Worm (Caenorhabditis elegans): ENCODE data around the gene srj-1.

The srj-1 gene

DNA sequence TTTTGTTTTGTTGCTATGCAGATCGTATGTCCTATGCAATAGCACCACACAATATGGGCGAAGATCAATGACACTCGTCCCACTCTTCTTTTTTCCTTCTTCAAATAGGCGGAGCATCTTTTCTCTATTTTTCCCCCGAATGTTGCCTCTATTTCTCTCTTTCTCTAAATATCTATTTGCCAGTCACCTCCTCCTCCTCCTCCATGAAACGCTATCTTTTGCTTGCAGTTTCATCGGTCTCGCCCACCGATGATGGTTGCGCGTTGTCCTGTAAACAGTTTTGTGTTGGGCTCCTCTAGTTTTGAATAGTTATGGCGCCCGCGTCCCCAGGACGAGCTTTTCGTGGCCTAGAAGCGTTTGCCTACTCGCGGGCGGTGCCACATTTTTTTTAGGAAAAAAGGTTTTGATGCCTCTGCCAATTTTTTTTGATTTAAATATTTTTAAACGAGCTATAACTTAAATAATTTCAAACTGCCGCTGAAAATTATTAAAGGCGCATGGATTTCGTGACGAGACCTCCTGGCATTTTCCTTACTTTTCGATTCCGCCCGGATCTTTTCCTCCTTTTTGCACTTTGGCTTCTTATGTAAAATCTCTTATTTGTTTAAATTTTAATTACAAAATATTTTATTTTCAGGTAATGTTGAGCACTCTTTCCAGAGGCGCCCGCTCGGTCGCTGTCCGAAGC, 12.5 kb downstream of the srj-1 start, which contains the start of gene gdh-1:
gdh-1 (plus strand) TSS at position 638 of the 688 bp plus-strand sequence.
- TF ChIP-seq hmbx-1 (tag; optimal IDR thresholded peaks at IDR 0.05) = no peak
- no peak for TF ChIP-seq aly-1 (tag; optimal IDR thresholded peaks at IDR 0.05)
- TF ChIP-seq ceh-36 (tag; optimal IDR thresholded peaks at IDR 0.05) = no peak
- no peak for TF ChIP-seq tbx-37 (GFP tag; conservative IDR thresholded peaks at IDR 0.05)
- TF ChIP-seq hnd-1 (tag; optimal IDR thresholded peaks at IDR 0.05) = no peak
- TF ChIP-seq flt-1 (GFP tag; IDR thresholded peaks at IDR 0.05) = no peak
- TF ChIP-seq hmg-4 (GFP tag; optimal IDR thresholded peaks at IDR 0.05) = no peak
- no peak for TF ChIP-seq ets-7 (tag; optimal IDR thresholded peaks at IDR 0.05)
- TF ChIP-seq scrt-1 (GFP tag; IDR thresholded peaks at IDR 0.05) = no peak
- TF ChIP-seq ceh-13 (GFP tag; optimal IDR thresholded peaks at IDR 0.05) = no peak
- TF ChIP-seq tbx-11 (GFP tag; IDR thresholded peaks at IDR 0.05) = no peak
- no peak for TF ChIP-seq sea-1 (GFP tag; conservative IDR thresholded peaks at IDR 0.05)
- TF ChIP-seq ama-1 (optimal IDR thresholded peaks at IDR 0.05) = no peak

DNA sequence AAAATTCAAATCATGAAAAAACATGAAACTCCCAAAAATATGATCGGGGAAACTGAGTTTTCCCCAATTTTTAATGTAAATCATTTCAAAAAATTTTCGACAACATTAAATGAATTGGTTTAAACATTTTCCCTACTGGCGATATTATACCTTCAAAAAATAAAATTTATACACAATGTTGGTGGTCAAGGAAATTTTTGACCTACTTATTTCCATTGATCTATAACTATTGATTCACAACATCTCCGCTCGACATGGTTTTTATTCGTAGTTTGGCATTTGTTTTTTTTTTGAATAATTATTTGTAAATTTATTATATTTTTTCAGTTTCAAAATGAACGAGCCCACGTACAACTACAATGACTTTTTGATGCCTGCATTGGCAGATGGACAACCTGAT, 15.0 kb downstream of the srj-1 start, which contains the start of gene tbx-36:
tbx-36 (plus strand) TSS at position 301 of the 400 bp plus-strand sequence.
- TF ChIP-seq B0310.2 (tag; optimal IDR thresholded peaks at IDR 0.05) (no peak), aly-1 (tag; optimal IDR thresholded peaks at IDR 0.05) (no peak), ets-7 (tag; optimal IDR thresholded peaks at IDR 0.05) (no peak), ceh-36 (tag; optimal IDR thresholded peaks at IDR 0.05) (no peak), hnd-1 (tag; optimal IDR thresholded peaks at IDR 0.05) (no peak), sea-1 (GFP tag; conservative IDR thresholded peaks at IDR 0.05) (no peak), tbx-11 (GFP tag; IDR thresholded peaks at IDR 0.05) (no peak), hmbx-1 (tag; optimal IDR thresholded peaks at IDR 0.05) (no peak), F13C5.2 (tag; optimal IDR thresholded peaks at IDR 0.05) (no peak), tbx-37 (GFP tag; conservative IDR thresholded peaks at IDR 0.05) (no peak), scrt-1 (GFP tag; IDR thresholded peaks at IDR 0.05) (no peak), tra-4 (tag; optimal IDR thresholded peaks at IDR 0.05) (no peak), ama-1 (optimal IDR thresholded peaks at IDR 0.05) (no peak), hmg-4 (GFP tag; optimal IDR thresholded peaks at IDR 0.05) (no peak), pes-1 (GFP tag; IDR thresholded peaks at IDR 0.05) (no peak), ceh-13 (GFP tag; optimal IDR thresholded peaks at IDR 0.05) (no peak), flt-1 (GFP tag; IDR thresholded peaks at IDR 0.05) (no peak)

DNA sequence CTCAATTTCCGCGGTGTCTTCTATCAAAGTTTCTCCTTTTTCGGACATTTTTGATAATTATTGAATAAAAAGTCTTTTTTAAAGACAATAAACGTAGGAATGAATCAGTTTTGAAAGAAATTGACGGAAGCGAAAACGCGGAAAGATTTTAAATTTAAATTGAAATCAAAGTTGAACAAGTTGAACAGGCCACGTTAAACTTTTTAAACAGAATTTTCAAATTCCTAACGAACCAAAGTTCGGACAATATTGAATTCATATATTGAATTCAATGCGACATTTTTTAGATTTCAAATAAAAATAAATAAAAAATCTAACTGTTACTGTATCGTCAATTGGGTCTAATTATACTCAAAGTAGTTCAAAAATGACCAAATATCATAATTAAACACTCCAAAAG, 15.5 kb downstream of the srj-1 start, which contains the start of gene hdl-1:
hdl-1 (minus strand) TSS at position 101 of the 400 bp plus-strand sequence.
- TF ChIP-seq B0310.2 (tag; optimal IDR thresholded peaks at IDR 0.05) (no peak), pes-1 (GFP tag; IDR thresholded peaks at IDR 0.05) (no peak), ama-1 (optimal IDR thresholded peaks at IDR 0.05) (no peak)

DNA sequence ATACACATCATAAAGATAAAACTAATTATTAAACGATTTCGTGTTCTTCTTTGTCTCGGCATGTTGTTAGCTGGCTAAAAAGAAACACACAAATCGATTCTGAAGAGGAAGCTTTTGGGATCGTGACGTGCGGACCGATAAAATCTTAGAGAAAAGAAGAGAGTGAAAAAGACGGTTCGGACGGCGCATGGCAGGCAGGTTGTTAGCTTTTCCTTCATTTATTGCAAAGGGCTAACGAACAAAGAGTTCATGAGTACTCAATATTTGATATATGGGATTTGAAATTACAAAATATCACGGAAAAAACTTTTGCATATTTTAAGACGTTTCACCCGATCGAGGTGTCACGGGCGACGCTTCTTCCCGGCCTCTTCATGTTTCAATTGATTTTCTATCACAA, 19.6 kb downstream of the srj-1 start, which contains the start of gene ZK829.3:
ZK829.3 (minus strand) TSS at position 101 of the 400 bp plus-strand sequence.
- TF ChIP-seq sea-1 (GFP tag; conservative IDR thresholded peaks at IDR 0.05) (no peak), pes-1 (GFP tag; IDR thresholded peaks at IDR 0.05) (no peak), tbx-37 (GFP tag; conservative IDR thresholded peaks at IDR 0.05) (no peak), hnd-1 (tag; optimal IDR thresholded peaks at IDR 0.05) (no peak), ceh-36 (tag; optimal IDR thresholded peaks at IDR 0.05) (no peak), flt-1 (GFP tag; IDR thresholded peaks at IDR 0.05) (no peak), scrt-1 (GFP tag; IDR thresholded peaks at IDR 0.05) (no peak), F13C5.2 (tag; optimal IDR thresholded peaks at IDR 0.05) (no peak)

DNA sequence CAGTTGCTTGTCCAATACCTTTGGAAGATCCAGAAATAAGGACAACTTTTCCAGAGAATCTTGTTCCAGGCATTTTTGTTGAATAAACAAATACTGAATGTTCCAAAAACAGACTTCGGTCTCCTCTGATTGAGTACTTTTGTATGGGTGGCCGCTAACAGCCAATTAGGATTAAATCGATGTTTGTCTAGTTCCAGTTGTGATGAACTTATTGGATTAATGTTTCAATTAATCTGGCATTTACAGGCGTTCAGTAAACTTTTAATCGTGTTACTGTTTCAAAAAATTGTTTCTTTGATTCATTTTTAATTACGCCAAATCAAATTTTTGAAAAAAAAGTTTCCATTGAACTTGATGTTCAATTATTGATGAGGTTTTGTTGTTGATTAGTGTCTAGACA, 22.9 kb downstream of the srj-1 start, which contains the start of gene ZK829.1:
ZK829.1 (minus strand) TSS at position 101 of the 400 bp plus-strand sequence.
- TF ChIP-seq F13C5.2 (tag; optimal IDR thresholded peaks at IDR 0.05) (no peak), flt-1 (GFP tag; IDR thresholded peaks at IDR 0.05) (no peak), ceh-13 (GFP tag; optimal IDR thresholded peaks at IDR 0.05) (no peak), B0310.2 (tag; optimal IDR thresholded peaks at IDR 0.05) (no peak), hmg-4 (GFP tag; optimal IDR thresholded peaks at IDR 0.05) (no peak), ceh-36 (tag; optimal IDR thresholded peaks at IDR 0.05) (no peak), hmbx-1 (tag; optimal IDR thresholded peaks at IDR 0.05) (no peak), tra-4 (tag; optimal IDR thresholded peaks at IDR 0.05) (no peak), pes-1 (GFP tag; IDR thresholded peaks at IDR 0.05) (no peak), sea-1 (GFP tag; conservative IDR thresholded peaks at IDR 0.05) (no peak), ets-7 (tag; optimal IDR thresholded peaks at IDR 0.05) (no peak), aly-1 (tag; optimal IDR thresholded peaks at IDR 0.05) (no peak), ama-1 (optimal IDR thresholded peaks at IDR 0.05) (no peak), hnd-1 (tag; optimal IDR thresholded peaks at IDR 0.05) (no peak), tbx-37 (GFP tag; conservative IDR thresholded peaks at IDR 0.05) (no peak), scrt-1 (GFP tag; IDR thresholded peaks at IDR 0.05) (no peak), tbx-11 (GFP tag; IDR thresholded peaks at IDR 0.05) (no peak)

DNA sequence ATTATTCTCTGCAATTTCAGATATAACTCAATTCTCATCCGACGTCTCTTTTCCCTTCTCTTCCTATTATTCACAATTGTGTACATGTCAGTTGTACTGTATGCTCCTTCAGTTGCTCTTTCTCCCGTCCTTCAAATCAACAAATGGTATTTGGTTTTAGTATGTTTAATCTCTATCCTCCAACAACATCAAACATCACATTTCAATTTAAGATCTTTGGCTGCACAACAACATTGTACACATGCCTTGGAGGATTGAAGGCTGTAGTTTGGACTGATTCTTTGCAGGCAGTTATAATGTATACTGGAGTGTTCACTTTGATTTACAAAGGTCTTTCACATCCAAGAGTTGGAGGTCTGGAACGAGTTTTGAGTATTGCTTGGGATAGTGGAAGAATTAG, 26.7 kb downstream of the srj-1 start:
- TF ChIP-seq ceh-36 (tag; optimal IDR thresholded peaks at IDR 0.05) = no peak
- TF ChIP-seq hnd-1 (tag; optimal IDR thresholded peaks at IDR 0.05) = no peak
- TF ChIP-seq sea-1 (GFP tag; conservative IDR thresholded peaks at IDR 0.05) = no peak
- TF ChIP-seq aly-1 (tag; optimal IDR thresholded peaks at IDR 0.05) = no peak
- TF ChIP-seq hmg-4 (GFP tag; optimal IDR thresholded peaks at IDR 0.05) = no peak
- no peak for TF ChIP-seq tbx-37 (GFP tag; conservative IDR thresholded peaks at IDR 0.05)

DNA sequence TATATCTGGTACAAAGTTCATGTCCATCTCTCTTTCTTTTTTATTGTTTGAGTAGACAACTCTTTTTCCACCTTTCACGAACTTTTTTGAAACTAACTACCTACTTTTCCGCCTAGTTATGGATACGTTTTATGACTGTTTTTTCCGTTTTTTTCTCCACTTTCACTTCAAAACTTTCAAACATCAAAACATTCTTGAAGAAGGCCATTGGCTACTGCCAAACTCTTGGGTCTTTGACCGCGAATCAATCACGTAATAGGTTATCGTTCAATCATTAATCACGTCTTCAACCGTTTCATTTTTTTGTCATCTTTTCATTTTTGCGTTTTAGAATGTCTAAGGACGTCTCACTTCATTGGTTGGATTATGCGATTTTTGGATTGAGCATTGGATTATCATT, 28.1 kb downstream of the srj-1 start, which contains the start of gene slc-5A12:
slc-5A12 (plus strand) TSS at position 333 of the 400 bp plus-strand sequence.
- no peak for TF ChIP-seq F13C5.2 (tag; optimal IDR thresholded peaks at IDR 0.05)
- TF ChIP-seq tra-4 (tag; optimal IDR thresholded peaks at IDR 0.05) = no peak
- no peak for TF ChIP-seq B0310.2 (tag; optimal IDR thresholded peaks at IDR 0.05)
- TF ChIP-seq aly-1 (tag; optimal IDR thresholded peaks at IDR 0.05) = no peak
- TF ChIP-seq sea-1 (GFP tag; conservative IDR thresholded peaks at IDR 0.05) = no peak
- no peak for TF ChIP-seq ceh-13 (GFP tag; optimal IDR thresholded peaks at IDR 0.05)
- TF ChIP-seq pes-1 (GFP tag; IDR thresholded peaks at IDR 0.05) = no peak
- no peak for TF ChIP-seq flt-1 (GFP tag; IDR thresholded peaks at IDR 0.05)
- no peak for TF ChIP-seq tbx-11 (GFP tag; IDR thresholded peaks at IDR 0.05)
- TF ChIP-seq hmbx-1 (tag; optimal IDR thresholded peaks at IDR 0.05) = no peak
- TF ChIP-seq tbx-37 (GFP tag; conservative IDR thresholded peaks at IDR 0.05) = no peak
- TF ChIP-seq hmg-4 (GFP tag; optimal IDR thresholded peaks at IDR 0.05) = no peak
- no peak for TF ChIP-seq ets-7 (tag; optimal IDR thresholded peaks at IDR 0.05)
- no peak for TF ChIP-seq scrt-1 (GFP tag; IDR thresholded peaks at IDR 0.05)

Measured in whole organism, early embryonic.